Worm (Caenorhabditis elegans): Measurements from ENCODE around the gene ints-9.

ints-9 gene

ce11 chrV:7575563-7575962, at the start of gene ints-9, which contains the start of gene snu-66:
ints-9 (plus strand) TSS chrV:7575802.
snu-66 (minus strand) TSS chrV:7575670.
- TF ChIP-seq F13H6.1 (tag; optimal IDR thresholded peaks at IDR 0.05) (peak; percentile 69), dmd-4 (tag; optimal IDR thresholded peaks at IDR 0.05) (no peak), ama-1 (optimal IDR thresholded peaks at IDR 0.05) (no peak), lin-11 (tag; optimal IDR thresholded peaks at IDR 0.05) (no peak), snpc-4 (tag; optimal IDR thresholded peaks at IDR 0.05) (peak; percentile 22), gmeb-1 (tag; optimal IDR thresholded peaks at IDR 0.05) (peak; percentile 82), mab-5 (tag; optimal IDR thresholded peaks at IDR 0.05) (no peak), mbf-1 (tag; optimal IDR thresholded peaks at IDR 0.05) (no peak), unc-55 (GFP tag; optimal IDR thresholded peaks at IDR 0.05) (peak; percentile 81), crh-2 (tag; optimal IDR thresholded peaks at IDR 0.05) (peak; percentile 51), sma-9 (GFP tag; optimal IDR thresholded peaks at IDR 0.05) (peak; percentile 74), sma-9 (tag; optimal IDR thresholded peaks at IDR 0.05) (no peak), ceh-16 (tag; optimal IDR thresholded peaks at IDR 0.05) (no peak), nhr-129 (tag; optimal IDR thresholded peaks at IDR 0.05) (peak; percentile 65), ztf-1 (GFP tag; conservative IDR thresholded peaks at IDR 0.05) (no peak), lsy-2 (tag; optimal IDR thresholded peaks at IDR 0.05) (peak; percentile 63 to 82), lin-13 (GFP tag; optimal IDR thresholded peaks at IDR 0.05) (peak; percentile 40), C34F6.9 (tag; optimal IDR thresholded peaks at IDR 0.05) (peak; percentile 86), blmp-1 (tag; optimal IDR thresholded peaks at IDR 0.05; ENCODE audit: insufficient read depth) (no peak), nhr-11 (tag; optimal IDR thresholded peaks at IDR 0.05) (no peak), fos-1 (tag; optimal IDR thresholded peaks at IDR 0.05) (no peak), nhr-23 (tag; optimal IDR thresholded peaks at IDR 0.05) (no peak), nhr-21 (tag; optimal IDR thresholded peaks at IDR 0.05) (peak; percentile 49), sma-3 (GFP tag; optimal IDR thresholded peaks at IDR 0.05) (peak; percentile 52), nhr-25 (tag; optimal IDR thresholded peaks at IDR 0.05) (no peak), nhr-6 (tag; optimal IDR thresholded peaks at IDR 0.05) (peak; percentile 36), elt-1 (tag; optimal IDR thresholded peaks at IDR 0.05) (no peak), sem-4 (tag; optimal IDR thresholded peaks at IDR 0.05) (peak; percentile 16), skn-1 (tag; optimal IDR thresholded peaks at IDR 0.05) (no peak)

ce11 chrV:7527153-7527552, 48.4 kb upstream of the ints-9 start, which contains the start of gene C54F6.17:
C54F6.17 (plus strand) TSS chrV:7527453.
- no peak for TF ChIP-seq F13H6.1 (tag; optimal IDR thresholded peaks at IDR 0.05)
- no peak for TF ChIP-seq nhr-21 (tag; optimal IDR thresholded peaks at IDR 0.05)
- no peak for TF ChIP-seq unc-62 (GFP tag; optimal IDR thresholded peaks at IDR 0.05)
- TF ChIP-seq fos-1 (tag; optimal IDR thresholded peaks at IDR 0.05): no peak
- no peak for TF ChIP-seq ztf-11 (tag; optimal IDR thresholded peaks at IDR 0.05)
- TF ChIP-seq nhr-237 (tag; optimal IDR thresholded peaks at IDR 0.05): no peak
- TF ChIP-seq nhr-12 (tag; optimal IDR thresholded peaks at IDR 0.05): no peak

- TF ChIP-seq alr-1 (tag; optimal IDR thresholded peaks at IDR 0.05): no peak
- TF ChIP-seq nhr-25 (tag; optimal IDR thresholded peaks at IDR 0.05): no peak
Observed at ce11 chrV:7528816-7529215, 46.8 kb upstream of the ints-9 start, which contains the start of gene C54F6.5. C54F6.5 (plus strand) TSS chrV:7529116.

DNA sequence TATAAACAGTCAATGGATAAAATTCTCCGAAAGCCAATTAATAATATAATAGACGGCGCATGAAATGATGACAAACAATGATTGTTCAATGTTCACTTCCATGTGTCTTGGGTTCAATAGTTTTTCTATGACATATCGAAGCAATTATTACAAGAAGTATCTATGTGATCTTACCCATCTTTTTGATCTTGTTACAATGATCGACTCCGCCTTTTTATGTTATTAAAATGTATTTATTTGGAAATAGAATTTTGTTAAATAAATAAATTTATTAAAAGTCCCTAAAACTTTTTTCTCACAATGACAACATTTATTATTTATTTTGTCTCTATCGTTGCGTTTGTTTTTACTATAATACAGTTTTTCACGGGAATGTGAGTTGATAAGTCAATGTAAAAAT, 45.8 kb upstream of the ints-9 start, which contains the start of gene swt-2:
Gene swt-2 (plus strand): TSS at position 301 of the 400 bp plus-strand sequence.
- TF ChIP-seq elt-1 (tag; optimal IDR thresholded peaks at IDR 0.05): no peak
- no peak for TF ChIP-seq nhr-21 (tag; optimal IDR thresholded peaks at IDR 0.05)
- no peak for TF ChIP-seq mbf-1 (tag; optimal IDR thresholded peaks at IDR 0.05)
- TF ChIP-seq nhr-237 (tag; optimal IDR thresholded peaks at IDR 0.05): no peak
- TF ChIP-seq elt-3 (tag; optimal IDR thresholded peaks at IDR 0.05): no peak
- TF ChIP-seq fos-1 (tag; optimal IDR thresholded peaks at IDR 0.05): no peak
- TF ChIP-seq snpc-4 (tag; optimal IDR thresholded peaks at IDR 0.05): no peak
- TF ChIP-seq lsy-2 (tag; optimal IDR thresholded peaks at IDR 0.05): no peak

DNA sequence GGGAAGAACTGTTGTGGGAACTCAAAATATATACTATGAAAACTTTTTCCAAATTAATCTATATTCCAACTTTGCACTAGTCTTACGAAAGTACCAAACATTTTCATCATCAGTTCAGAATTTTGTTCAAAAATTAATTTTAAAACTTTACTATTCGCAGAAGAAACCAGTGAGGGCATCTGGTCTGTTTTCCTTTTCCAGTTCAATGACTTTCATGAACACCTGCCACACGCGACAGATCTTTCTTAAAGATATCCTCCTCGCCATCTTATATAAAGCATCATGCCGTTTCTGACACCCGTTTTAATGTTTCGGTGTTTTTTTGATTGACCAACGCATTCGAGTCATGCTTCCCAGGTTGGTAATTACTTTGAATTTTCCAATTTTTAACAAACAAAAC, 42.7 kb upstream of the ints-9 start, which contains the start of gene C54F6.3:
Gene C54F6.3 (plus strand): TSS at position 301 of the 400 bp plus-strand sequence.
- TF ChIP-seq R02D3.7 (tag; optimal IDR thresholded peaks at IDR 0.05): no peak
- TF ChIP-seq gmeb-1 (tag; optimal IDR thresholded peaks at IDR 0.05): no peak
- no peak for TF ChIP-seq elt-3 (tag; optimal IDR thresholded peaks at IDR 0.05)
- TF ChIP-seq nhr-11 (tag; optimal IDR thresholded peaks at IDR 0.05): no peak
- TF ChIP-seq nhr-129 (tag; optimal IDR thresholded peaks at IDR 0.05): no peak
- no peak for TF ChIP-seq blmp-1 (tag; optimal IDR thresholded peaks at IDR 0.05; ENCODE audit: insufficient read depth)
- TF ChIP-seq nhr-237 (tag; optimal IDR thresholded peaks at IDR 0.05): no peak
- no peak for TF ChIP-seq C34F6.9 (tag; optimal IDR thresholded peaks at IDR 0.05)
- no peak for TF ChIP-seq fos-1 (tag; optimal IDR thresholded peaks at IDR 0.05)
- no peak for TF ChIP-seq dmd-4 (tag; optimal IDR thresholded peaks at IDR 0.05)
- no peak for TF ChIP-seq ZK546.5 (tag; optimal IDR thresholded peaks at IDR 0.05)
- no peak for TF ChIP-seq lin-11 (tag; optimal IDR thresholded peaks at IDR 0.05)
- TF ChIP-seq lin-39 (tag; optimal IDR thresholded peaks at IDR 0.05): no peak
- no peak for TF ChIP-seq sem-4 (tag; optimal IDR thresholded peaks at IDR 0.05)
